Fruit fly (Drosophila melanogaster) whole organism, pupa: Measurements from ENCODE around the gene GILT1.

Experiments
- CG10348 ChIP-seq: fragments of 200-800 bp; sonication (Bioruptor generic); IDR thresholded peaks from 2 replicates; pipeline ENCODE4 v1.3.6; 2022; ENCODE audit warnings: missing biosample characterization, missing genetic modification characterization
- CG12605 ChIP-seq: fragments of 200-800 bp; sonication (Bioruptor generic); IDR thresholded peaks from 2 replicates; pipeline ENCODE4 v1.3.6; 2022; ENCODE audit warnings: missing biosample characterization, missing genetic modification characterization
- CG13204 ChIP-seq: fragments of 200-800 bp; sonication (Bioruptor generic); optimal IDR thresholded peaks from 2 replicates; lab custom pipeline; 2018; ENCODE audit warnings: missing biosample characterization, mild to moderate bottlenecking, missing genetic modification characterization, moderate library complexity
- CG14655 ChIP-seq: fragments of 200-800 bp; sonication (Bioruptor generic); optimal IDR thresholded peaks from 3 replicates; lab custom pipeline; 2017; ENCODE audit warnings: mild to moderate bottlenecking, missing biosample characterization, missing genetic modification reagents, missing genetic modification characterization
- CG15710 ChIP-seq: fragments of 200-800 bp; sonication (Bioruptor generic); optimal IDR thresholded peaks from 2 replicates; lab custom pipeline; 2018; ENCODE audit warnings: missing biosample characterization, mild to moderate bottlenecking, missing genetic modification characterization, moderate library complexity
- CG17806 ChIP-seq: fragments of 200-800 bp; sonication (Bioruptor generic); optimal IDR thresholded peaks from 2 replicates; lab custom pipeline; 2018; ENCODE audit warnings: missing biosample characterization, mild to moderate bottlenecking, missing genetic modification characterization, moderate library complexity
- CG32121 ChIP-seq: fragments of 200-800 bp; sonication (Bioruptor generic); IDR thresholded peaks from 2 replicates; pipeline ENCODE4 v1.3.6; 2022; ENCODE audit warnings: missing biosample characterization, missing genetic modification characterization
- CG34367 ChIP-seq: fragments of 200-800 bp; sonication (Bioruptor generic); optimal IDR thresholded peaks from 2 replicates; lab custom pipeline; 2018; ENCODE audit warnings: missing biosample characterization, mild to moderate bottlenecking, missing genetic modification characterization
- CG4496 ChIP-seq: fragments of 200-800 bp; sonication (Bioruptor generic); IDR thresholded peaks from 3 replicates; pipeline ENCODE4 v1.3.6; 2022; ENCODE audit warnings: missing biosample characterization, missing genetic modification characterization
- CG8159 ChIP-seq: fragments of 200-800 bp; sonication (Bioruptor generic); optimal IDR thresholded peaks from 3 replicates; lab custom pipeline; 2018; ENCODE audit warnings: missing biosample characterization, mild to moderate bottlenecking, missing genetic modification characterization, moderate library complexity
- CG8301 ChIP-seq: fragments of 200-800 bp; sonication (Bioruptor generic); optimal IDR thresholded peaks from 2 replicates; lab custom pipeline; 2018; ENCODE audit warnings: missing biosample characterization, mild to moderate bottlenecking, missing genetic modification characterization
- CG9948 ChIP-seq: fragments of 200-800 bp; sonication (Bioruptor generic); optimal IDR thresholded peaks from 2 replicates; lab custom pipeline; 2018; ENCODE audit warnings: missing biosample characterization, mild to moderate bottlenecking, missing genetic modification characterization, moderate library complexity
- D1 ChIP-seq: fragments of 200-800 bp; sonication (Bioruptor generic); optimal IDR thresholded peaks from 2 replicates; lab custom pipeline; 2018; ENCODE audit warnings: missing biosample characterization, mild to moderate bottlenecking, missing genetic modification characterization, moderate library complexity
- EcR ChIP-seq: fragments of 200-800 bp; sonication (Bioruptor generic); optimal IDR thresholded peaks from 3 replicates; lab custom pipeline; 2019; ENCODE audit warnings: missing biosample characterization, missing genetic modification characterization, mild to moderate bottlenecking, moderate library complexity, missing genetic modification reagents
- Ets98B ChIP-seq: fragments of 200-800 bp; sonication (Bioruptor generic); IDR thresholded peaks from 2 replicates; pipeline ENCODE4 v1.3.6; 2022; ENCODE audit warnings: missing biosample characterization, missing genetic modification characterization
- Pif1A ChIP-seq: fragments of 200-800 bp; sonication (Bioruptor generic); optimal IDR thresholded peaks from 3 replicates; lab custom pipeline; 2016; ENCODE audit warnings: missing biosample characterization, missing genetic modification characterization
- Pif1B ChIP-seq: fragments of 200-800 bp; sonication (Bioruptor generic); optimal IDR thresholded peaks from 3 replicates; lab custom pipeline; 2016; ENCODE audit warnings: missing biosample characterization, missing genetic modification characterization
- Snoo ChIP-seq: fragments of 200-800 bp; sonication (Bioruptor generic); optimal IDR thresholded peaks from 3 replicates; lab custom pipeline; 2017; ENCODE audit warnings: missing biosample characterization, mild to moderate bottlenecking, missing genetic modification characterization, inconsistent platforms
- fd96Ca ChIP-seq: fragments of 200-800 bp; sonication (Bioruptor generic); IDR thresholded peaks from 3 replicates; pipeline ENCODE4 v1.3.6; 2022; ENCODE audit warnings: missing biosample characterization, missing genetic modification characterization
- gl ChIP-seq: fragments of 200-800 bp; sonication (Bioruptor generic); optimal IDR thresholded peaks from 2 replicates; lab custom pipeline; 2018; ENCODE audit warnings: missing biosample characterization, mild to moderate bottlenecking, missing genetic modification characterization
- rn ChIP-seq: fragments of 200-800 bp; sonication (Bioruptor generic); IDR thresholded peaks from 2 replicates; pipeline ENCODE4 v1.3.6; 2022; ENCODE audit warnings: missing biosample characterization, missing genetic modification characterization

The GILT1 gene

dm6 chr3R:13374913-13375312, 26.7 kb downstream of the GILT1 start:
- no peak for TF ChIP-seq CG13204 (GFP tag; lab: Kevin White, UChicago)
- TF ChIP-seq CG14655 (GFP tag; lab: Kevin White, UChicago): peak; percentile 22
- TF ChIP-seq CG4496: 0 out of 3 replicates have a peak, but pooled peaks have one; percentile 31
- no peak for TF ChIP-seq CG10348 (GFP tag; lab: Robert Waterston, UW)
- no peak for TF ChIP-seq CG9948
- no peak for TF ChIP-seq Ets98B (GFP tag; lab: Robert Waterston, UW)
- no peak for TF ChIP-seq CG34367 (tag; lab: Kevin White, UChicago)
- peak; percentile 45 for TF ChIP-seq CG8159 (tag; lab: Kevin White, UChicago)

dm6 chr3R:13371840-13372680, 29.6 kb downstream of the GILT1 start, which contains the start of the genes Lip3 and CG34309:
TSS of gene Lip3 (minus strand) at chr3R:13371904.
TSS of gene CG34309 (plus strand) at chr3R:13372630.
- TF ChIP-seq CG15710 (tag; lab: Kevin White, UChicago): peak; percentile 23
- TF ChIP-seq Ets98B (GFP tag; lab: Robert Waterston, UW): no peak
- no peak for TF ChIP-seq Pif1A (GFP tag; lab: Kevin White, UChicago)
- no peak for TF ChIP-seq gl (tag; lab: Kevin White, UChicago)
- peak; percentile 24 for TF ChIP-seq CG17806 (tag; lab: Kevin White, UChicago)
- TF ChIP-seq Snoo (tag; lab: Kevin White, UChicago): peak; percentile 57
- no peak for TF ChIP-seq D1 (tag; lab: Kevin White, UChicago)
- TF ChIP-seq EcR (GFP tag; lab: Kevin White, UChicago): no peak
- no peak for TF ChIP-seq CG9948
- TF ChIP-seq CG8159 (tag; lab: Kevin White, UChicago): peak; percentile 28

- no peak for TF ChIP-seq CG17806 (tag; lab: Kevin White, UChicago)
- TF ChIP-seq CG10348 (GFP tag; lab: Robert Waterston, UW): no peak
- no peak for TF ChIP-seq D1 (tag; lab: Kevin White, UChicago)
- TF ChIP-seq Ets98B (GFP tag; lab: Robert Waterston, UW): no peak
- no peak for TF ChIP-seq CG9948
- TF ChIP-seq Pif1B (GFP tag; lab: Kevin White, UChicago): no peak
- TF ChIP-seq CG34367 (tag; lab: Kevin White, UChicago): no peak
- no peak for TF ChIP-seq CG13204 (GFP tag; lab: Kevin White, UChicago)
- no peak for TF ChIP-seq CG4496
- TF ChIP-seq CG8159 (tag; lab: Kevin White, UChicago): no peak
- no peak for TF ChIP-seq EcR (GFP tag; lab: Kevin White, UChicago)
Observed at dm6 chr3R:13369348-13369747, 32.3 kb downstream of the GILT1 start, which contains the start of gene CheA87a. TSS of gene CheA87a (plus strand) at chr3R:13369648.

- TF ChIP-seq CG17806 (tag; lab: Kevin White, UChicago) (peak; percentile 67), Snoo (tag; lab: Kevin White, UChicago) (peak; percentile 84), EcR (GFP tag; lab: Kevin White, UChicago) (no peak), CG12605 (GFP tag; lab: Robert Waterston, UW) (no peak), CG13204 (GFP tag; lab: Kevin White, UChicago) (peak; percentile 30), CG10348 (GFP tag; lab: Robert Waterston, UW) (no peak), rn (peak; percentile 27), CG8301 (tag; lab: Kevin White, UChicago) (peak; percentile 75), CG14655 (GFP tag; lab: Kevin White, UChicago) (peak; percentile 84), CG32121 (GFP tag; lab: Robert Waterston, UW) (peak; percentile 47; the same call in 1 of the 2 replicates), CG8159 (tag; lab: Kevin White, UChicago) (peak; percentile 86), Pif1B (GFP tag; lab: Kevin White, UChicago) (peak; percentile 60), fd96Ca (peak; percentile 26; the same call in 1 of the 3 replicates), Ets98B (GFP tag; lab: Robert Waterston, UW) (peak; percentile 35; the same call in 1 of the 2 replicates), CG4496 (peak; percentile 70), D1 (tag; lab: Kevin White, UChicago) (peak; percentile 49), CG15710 (tag; lab: Kevin White, UChicago) (peak; percentile 80), CG34367 (tag; lab: Kevin White, UChicago) (peak; percentile 58), CG9948 (peak; percentile 75), Pif1A (GFP tag; lab: Kevin White, UChicago) (peak; percentile 77), gl (tag; lab: Kevin White, UChicago) (no peak)
Observed at dm6 chr3R:13366561-13367518, 34.8 kb downstream of the GILT1 start, which contains the start of gene Elp6. TSS of gene Elp6 (minus strand) at chr3R:13366910.
